Worm (Caenorhabditis elegans) whole organism, early embryonic: ENCODE results near the gene K10H10.13.

Experiments used
- F13C5.2 ChIP-seq: sonication (generic microtip); optimal IDR thresholded peaks from 2 replicates; lab custom pipeline; 2017; ENCODE audit warnings: mild to moderate bottlenecking, missing genetic modification characterization, inconsistent platforms, missing compliant biosample characterization
- ama-1 ChIP-seq: fragments of 150-350 bp; optimal IDR thresholded peaks from 2 replicates; lab custom pipeline; 2014
- ceh-13 ChIP-seq: fragments of 200-800 bp; sonication (Bioruptor generic); optimal IDR thresholded peaks from 2 replicates; lab custom pipeline; 2018; ENCODE audit warnings: mild to moderate bottlenecking, missing genetic modification characterization, missing compliant biosample characterization
- ets-7 ChIP-seq: sonication (generic microtip); optimal IDR thresholded peaks from 2 replicates; lab custom pipeline; 2016; ENCODE audit warnings: missing genotype, missing genetic modification characterization, missing compliant biosample characterization
- flt-1 ChIP-seq: fragments of 200-800 bp; sonication (Bioruptor generic); IDR thresholded peaks from 2 replicates; pipeline ENCODE4 v1.3.6; 2022; ENCODE audit warnings: missing genetic modification characterization, missing compliant biosample characterization
- hmbx-1 ChIP-seq: sonication (generic microtip); optimal IDR thresholded peaks from 2 replicates; lab custom pipeline; 2016; ENCODE audit warnings: mild to moderate bottlenecking, missing genetic modification characterization, missing compliant biosample characterization
- hmg-4 ChIP-seq: fragments of 200-800 bp; sonication (Bioruptor generic); optimal IDR thresholded peaks from 2 replicates; lab custom pipeline; 2018; ENCODE audit warnings: mild to moderate bottlenecking, missing genetic modification characterization, missing compliant biosample characterization
- hnd-1 ChIP-seq: sonication (generic microtip); optimal IDR thresholded peaks from 2 replicates; lab custom pipeline; 2016; ENCODE audit warnings: missing genetic modification characterization, missing compliant biosample characterization
- tbx-37 ChIP-seq: fragments of 200-800 bp; sonication (Bioruptor generic); conservative IDR thresholded peaks from 2 replicates; pipeline ENCODE4 v1.3.6; 2022; ENCODE audit warnings: missing genetic modification reagents, missing genetic modification characterization, missing compliant biosample characterization
- tra-4 ChIP-seq: sonication (generic microtip); optimal IDR thresholded peaks from 2 replicates; lab custom pipeline; 2017; ENCODE audit warnings: missing genetic modification characterization, missing compliant biosample characterization

DNA sequence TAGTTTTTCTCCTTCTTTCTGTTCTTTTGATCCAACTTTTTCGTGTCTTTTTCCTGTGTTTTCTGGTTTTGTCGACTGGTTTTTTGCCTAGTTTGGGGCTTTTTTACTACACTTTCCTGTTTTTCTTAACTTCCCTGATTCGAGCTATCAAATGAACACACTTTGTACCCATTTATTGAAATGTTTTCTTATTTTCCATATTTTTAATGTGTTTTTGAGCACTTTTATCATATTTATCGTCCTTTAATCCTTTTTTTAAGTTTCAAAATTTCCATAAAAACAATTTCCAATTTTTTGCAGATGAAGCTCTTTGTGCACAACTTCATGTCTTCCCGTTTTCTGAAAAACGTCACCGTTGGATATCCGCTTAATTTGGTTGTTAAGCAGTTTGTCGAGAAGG is 22.9 kb upstream of the K10H10.13 start, which contains the start of gene C04H5.1:
- TF ChIP-seq ceh-13 (GFP tag; lab: Kevin White, UChicago) (no peak), hmg-4 (no peak), flt-1 (GFP tag; lab: Robert Waterston, UW) (no peak), F13C5.2 (no peak), ama-1 (lab: Kevin White, UChicago) (no peak), tbx-37 (GFP tag; lab: Robert Waterston, UW) (no peak), tra-4 (no peak), ets-7 (tag; lab: Kevin White, UChicago) (no peak), hmbx-1 (no peak), hnd-1 (tag; lab: Kevin White, UChicago) (no peak)
